Worm (Caenorhabditis elegans): Measurements from ENCODE around the gene gldc-1.

Gene gldc-1

DNA sequence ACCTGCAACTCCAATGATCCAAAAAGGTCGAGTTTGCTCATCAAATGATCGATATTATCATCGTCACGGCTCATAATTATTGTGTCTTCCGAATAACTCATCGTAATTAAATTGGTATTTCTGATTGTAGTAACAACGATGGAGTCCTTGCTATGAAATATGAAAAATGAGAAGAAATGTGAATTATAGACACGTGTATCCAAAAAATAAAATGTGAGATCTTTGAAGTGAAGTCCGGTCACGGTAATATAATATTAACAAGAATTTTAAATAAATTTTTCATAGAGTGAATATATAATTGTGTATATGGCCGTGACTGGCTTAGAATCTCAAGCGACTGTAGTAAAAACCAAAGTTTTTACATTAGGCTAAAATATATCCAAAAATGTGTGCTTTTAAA, 16.8 kb downstream of the gldc-1 start, which contains the start of gene H12I13.1:
Gene H12I13.1 (minus strand): TSS at position 101 of the 400 bp plus-strand sequence.
- no peak for TF ChIP-seq ceh-28 (tag; optimal IDR thresholded peaks at IDR 0.05)
- TF ChIP-seq ztf-11 (tag; optimal IDR thresholded peaks at IDR 0.05): no peak
- TF ChIP-seq mdl-1 (tag; optimal IDR thresholded peaks at IDR 0.05): no peak
- TF ChIP-seq nhr-11 (tag; optimal IDR thresholded peaks at IDR 0.05): no peak
- TF ChIP-seq nhr-77 (tag; optimal IDR thresholded peaks at IDR 0.05): no peak
- no peak for TF ChIP-seq unc-39 (tag; optimal IDR thresholded peaks at IDR 0.05)
- no peak for TF ChIP-seq mml-1 (tag; optimal IDR thresholded peaks at IDR 0.05)
- TF ChIP-seq nhr-28 (tag; optimal IDR thresholded peaks at IDR 0.05): no peak
- no peak for TF ChIP-seq nhr-23 (tag; optimal IDR thresholded peaks at IDR 0.05)
- TF ChIP-seq fkh-10 (GFP tag; optimal IDR thresholded peaks at IDR 0.05): no peak
- no peak for TF ChIP-seq ceh-9 (tag; optimal IDR thresholded peaks at IDR 0.05)
- no peak for TF ChIP-seq zag-1 (tag; optimal IDR thresholded peaks at IDR 0.05)
- TF ChIP-seq elt-1 (tag; optimal IDR thresholded peaks at IDR 0.05): no peak
- TF ChIP-seq ceh-16 (tag; optimal IDR thresholded peaks at IDR 0.05): no peak
- TF ChIP-seq nhr-43 (tag; optimal IDR thresholded peaks at IDR 0.05; ENCODE audit: poor library complexity, severe bottlenecking): no peak
- TF ChIP-seq ZK546.5 (tag; optimal IDR thresholded peaks at IDR 0.05): no peak
- no peak for TF ChIP-seq nfya-1 (tag; optimal IDR thresholded peaks at IDR 0.05; ENCODE audit: insufficient read depth)
- no peak for TF ChIP-seq R02D3.7 (tag; optimal IDR thresholded peaks at IDR 0.05)
- TF ChIP-seq egl-5 (tag; optimal IDR thresholded peaks at IDR 0.05): no peak
- TF ChIP-seq elt-3 (tag; optimal IDR thresholded peaks at IDR 0.05): no peak

DNA sequence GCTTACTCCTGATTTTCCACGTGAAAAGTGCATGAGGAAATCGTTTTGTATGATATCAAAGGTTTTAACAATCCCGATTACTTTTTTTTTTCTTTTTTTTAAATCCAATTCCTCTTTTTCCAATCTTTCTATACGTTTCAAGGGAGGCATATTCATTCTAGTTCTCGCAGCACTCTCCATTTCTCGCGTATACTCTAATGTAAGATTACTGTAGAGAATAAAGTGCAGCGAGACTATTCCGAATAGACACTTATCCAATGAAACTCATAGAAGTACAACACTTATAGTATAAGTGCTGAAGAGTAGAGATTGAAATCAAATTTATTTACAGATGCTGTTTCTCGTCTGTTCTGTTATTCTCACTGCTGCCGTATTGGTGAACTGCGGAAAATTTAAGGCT, 27.4 kb downstream of the gldc-1 start, which contains the start of gene H12I13.6:
Gene H12I13.6 (plus strand): TSS at position 301 of the 400 bp plus-strand sequence.
- TF ChIP-seq eor-1 (tag; optimal IDR thresholded peaks at IDR 0.05) (no peak), snpc-4 (tag; optimal IDR thresholded peaks at IDR 0.05) (no peak), jun-1 (tag; optimal IDR thresholded peaks at IDR 0.05) (no peak), ama-1 (optimal IDR thresholded peaks at IDR 0.05) (no peak), lsy-12 (tag; optimal IDR thresholded peaks at IDR 0.05) (no peak)

DNA sequence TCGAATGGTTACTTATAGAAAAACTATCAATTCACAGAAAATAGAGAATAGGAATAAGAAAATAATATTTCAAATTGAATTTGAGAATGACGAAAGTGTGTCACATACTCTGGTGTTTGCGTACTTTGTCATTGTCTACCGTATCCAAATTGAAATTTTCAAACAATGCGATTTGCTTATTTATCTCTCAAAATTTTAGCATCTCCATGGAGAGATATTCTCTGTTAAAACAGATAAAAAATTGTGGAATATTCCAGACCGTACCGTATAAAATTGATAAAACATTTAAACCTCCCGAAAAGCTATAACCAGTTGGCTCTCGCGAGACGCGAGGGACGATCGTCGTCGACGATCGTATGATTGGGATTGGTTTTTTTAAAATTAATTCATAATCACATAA, 30.5 kb downstream of the gldc-1 start, which contains the start of gene fbf-1:
Gene fbf-1 (minus strand): TSS at position 101 of the 400 bp plus-strand sequence.
- TF ChIP-seq nhr-28 (tag; optimal IDR thresholded peaks at IDR 0.05) (no peak), nfya-1 (tag; optimal IDR thresholded peaks at IDR 0.05; ENCODE audit: insufficient read depth) (no peak)

DNA sequence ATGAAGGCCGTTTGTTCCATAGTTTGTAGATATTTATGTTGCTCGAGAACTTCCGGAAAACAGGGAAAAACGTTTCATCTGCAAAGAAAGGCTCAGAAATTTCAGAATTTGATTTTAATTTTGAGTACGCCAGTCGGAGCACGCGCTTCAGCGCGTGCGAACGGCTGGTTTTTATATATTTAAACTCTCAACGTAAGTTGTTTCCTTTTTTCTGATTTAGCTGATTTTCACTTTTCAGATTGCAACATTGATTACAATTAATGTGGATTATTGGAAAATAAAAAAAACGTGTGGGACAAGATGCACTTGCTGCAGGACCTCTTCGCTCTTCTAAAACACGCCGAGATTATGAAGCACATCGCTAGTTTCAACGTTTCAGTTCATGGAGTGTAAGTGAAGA, 32.4 kb downstream of the gldc-1 start, which contains the start of gene F21H12.3:
Gene F21H12.3 (plus strand): TSS at position 301 of the 400 bp plus-strand sequence.
- TF ChIP-seq ceh-9 (tag; optimal IDR thresholded peaks at IDR 0.05) (no peak), nhr-25 (tag; optimal IDR thresholded peaks at IDR 0.05) (no peak), lin-15B (tag; optimal IDR thresholded peaks at IDR 0.05) (no peak), mdl-1 (tag; optimal IDR thresholded peaks at IDR 0.05) (no peak), eor-1 (tag; optimal IDR thresholded peaks at IDR 0.05) (no peak), jun-1 (tag; optimal IDR thresholded peaks at IDR 0.05) (no peak), egl-27 (tag; optimal IDR thresholded peaks at IDR 0.05) (no peak), ceh-82 (tag; optimal IDR thresholded peaks at IDR 0.05) (no peak), nhr-11 (tag; optimal IDR thresholded peaks at IDR 0.05) (no peak), unc-39 (tag; optimal IDR thresholded peaks at IDR 0.05) (no peak), fos-1 (tag; optimal IDR thresholded peaks at IDR 0.05) (no peak), sea-2 (GFP tag; optimal IDR thresholded peaks at IDR 0.05) (no peak)

DNA sequence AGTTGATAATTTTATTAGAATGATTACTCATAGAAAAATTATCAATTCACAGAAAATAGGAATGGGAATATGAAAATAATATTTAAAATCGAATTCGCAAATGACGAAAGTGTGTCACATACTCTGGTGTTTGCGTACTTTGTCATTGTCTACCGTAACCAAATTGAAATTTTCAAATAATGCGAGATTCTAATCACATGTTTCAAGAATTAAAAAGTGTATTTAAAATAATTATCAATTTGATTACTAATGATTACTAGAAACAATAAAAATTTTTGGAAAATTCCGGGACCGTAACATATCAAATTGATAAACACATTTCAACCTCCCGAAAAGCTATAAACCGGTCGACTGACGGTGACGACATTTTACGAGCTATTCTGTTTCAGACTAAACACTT, 41.2 kb downstream of the gldc-1 start, which contains the start of the genes fbf-2 and nspg-3:
Gene fbf-2 (minus strand): TSS at position 101 of the 400 bp plus-strand sequence.
Gene nspg-3 (plus strand): TSS at position 388 of the 400 bp plus-strand sequence.
- TF ChIP-seq elt-2 (tag; optimal IDR thresholded peaks at IDR 0.05) (peak; percentile 35), eor-1 (tag; optimal IDR thresholded peaks at IDR 0.05) (no peak)

DNA sequence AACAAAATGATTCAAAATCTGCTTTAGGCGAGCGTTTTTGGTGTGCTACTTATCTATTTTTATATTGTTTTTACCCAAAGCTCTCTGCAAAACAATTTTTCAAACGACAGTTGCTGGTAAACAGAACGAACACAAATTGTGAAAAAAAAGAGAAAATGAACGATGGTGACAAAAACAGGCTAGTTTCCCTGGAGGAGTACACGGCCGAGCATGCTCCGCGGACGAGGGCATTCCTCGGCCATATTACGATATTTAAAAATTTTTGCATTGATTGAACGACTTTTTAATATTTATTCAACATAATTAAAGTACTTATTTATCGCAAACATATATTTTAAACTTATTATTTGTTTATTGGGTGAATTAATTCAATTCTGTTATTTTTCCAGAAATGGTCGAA, 47.2 kb downstream of the gldc-1 start, which contains the start of the genes tpp-2 and rbbp-5:
Gene tpp-2 (minus strand): TSS at position 157 of the 400 bp plus-strand sequence.
Gene rbbp-5 (plus strand): TSS at position 390 of the 400 bp plus-strand sequence.
- TF ChIP-seq ceh-9 (tag; optimal IDR thresholded peaks at IDR 0.05): no peak
- no peak for TF ChIP-seq nfya-1 (tag; optimal IDR thresholded peaks at IDR 0.05; ENCODE audit: insufficient read depth)
- TF ChIP-seq elt-2 (tag; optimal IDR thresholded peaks at IDR 0.05): peak; percentile 37
- TF ChIP-seq fkh-10 (GFP tag; optimal IDR thresholded peaks at IDR 0.05): no peak
- TF ChIP-seq skn-1 (tag; optimal IDR thresholded peaks at IDR 0.05): peak; percentile 44
- peak; percentile 25 for TF ChIP-seq egl-5 (tag; optimal IDR thresholded peaks at IDR 0.05)
- peak; percentile 61 for TF ChIP-seq snpc-4 (tag; optimal IDR thresholded peaks at IDR 0.05)
- peak; percentile 20 for TF ChIP-seq pqm-1 (tag; optimal IDR thresholded peaks at IDR 0.05)
- no peak for TF ChIP-seq ceh-16 (tag; optimal IDR thresholded peaks at IDR 0.05)
- peak; percentile 69 for TF ChIP-seq lin-15B (tag; optimal IDR thresholded peaks at IDR 0.05)
- TF ChIP-seq mdl-1 (tag; optimal IDR thresholded peaks at IDR 0.05): no peak
- TF ChIP-seq nhr-25 (tag; optimal IDR thresholded peaks at IDR 0.05): peak; percentile 0
- TF ChIP-seq jun-1 (tag; optimal IDR thresholded peaks at IDR 0.05): no peak
- peak; percentile 65 for TF ChIP-seq nhr-43 (tag; optimal IDR thresholded peaks at IDR 0.05; ENCODE audit: poor library complexity, severe bottlenecking)
- peak; percentile 5 for TF ChIP-seq lsy-12 (tag; optimal IDR thresholded peaks at IDR 0.05)
- TF ChIP-seq elt-1 (tag; optimal IDR thresholded peaks at IDR 0.05): no peak

Measured in whole organism, L3 larva.